Fruit fly (Drosophila melanogaster) whole organism, embryonic: ENCODE measurements around the gene CG5762.

Experiments used
- ATbp ChIP-seq: fragments of 200-800 bp; sonication (Bioruptor generic); optimal IDR thresholded peaks from 2 replicates; lab custom pipeline; 2017; ENCODE audit warnings: missing biosample characterization, mild to moderate bottlenecking, missing genetic modification characterization, missing genetic modification reagents
- CG1024 ChIP-seq: fragments of 200-800 bp; sonication (Bioruptor generic); IDR thresholded peaks from 2 replicates; pipeline ENCODE4 v1.3.6; 2022; ENCODE audit warnings: missing biosample characterization, missing genetic modification characterization
- CG10267 ChIP-seq: fragments of 200-800 bp; sonication (Bioruptor generic); optimal IDR thresholded peaks from 2 replicates; lab custom pipeline; 2018; ENCODE audit warnings: missing biosample characterization, mild to moderate bottlenecking, missing genetic modification characterization, moderate library complexity
- CG10462 ChIP-seq: fragments of 200-800 bp; sonication (Bioruptor generic); optimal IDR thresholded peaks from 2 replicates; lab custom pipeline; 2016; ENCODE audit warnings: missing biosample characterization, missing genetic modification characterization
- CG10565 ChIP-seq: fragments of 200-800 bp; sonication (Bioruptor generic); optimal IDR thresholded peaks from 3 replicates; lab custom pipeline; 2016; ENCODE audit warnings: missing biosample characterization, mild to moderate bottlenecking, missing genetic modification characterization
- CG11695 ChIP-seq: fragments of 200-800 bp; sonication (Bioruptor generic); IDR thresholded peaks from 3 replicates; pipeline ENCODE4 v1.3.6; 2022; ENCODE audit warnings: missing biosample characterization, missing genetic modification characterization
- CG14050 ChIP-seq: fragments of 200-800 bp; sonication (Bioruptor generic); IDR thresholded peaks from 3 replicates; pipeline ENCODE4 v1.3.6; 2022; ENCODE audit warnings: missing biosample characterization, missing genetic modification characterization
- CG14667 ChIP-seq: fragments of 200-800 bp; sonication (Bioruptor generic); IDR thresholded peaks from 2 replicates; pipeline ENCODE4 v1.3.6; 2022; ENCODE audit warnings: missing biosample characterization, missing genetic modification characterization
- CG15269 ChIP-seq: fragments of 200-800 bp; sonication (Bioruptor generic); optimal IDR thresholded peaks from 2 replicates; lab custom pipeline; 2018; ENCODE audit warnings: missing biosample characterization, mild to moderate bottlenecking, missing genetic modification characterization, moderate library complexity
- CG15479 ChIP-seq: fragments of 200-800 bp; sonication (Bioruptor generic); optimal IDR thresholded peaks from 3 replicates; lab custom pipeline; 2019; ENCODE audit warnings: missing biosample characterization, mild to moderate bottlenecking, missing genetic modification characterization, moderate library complexity
- CG17359 ChIP-seq: fragments of 200-800 bp; sonication (Bioruptor generic); optimal IDR thresholded peaks from 3 replicates; lab custom pipeline; 2018; ENCODE audit warnings: missing biosample characterization, mild to moderate bottlenecking, missing genetic modification characterization, moderate library complexity
- CG30020 ChIP-seq: fragments of 200-800 bp; optimal IDR thresholded peaks from 2 replicates; lab custom pipeline; 2019; ENCODE audit warnings: missing biosample characterization, mild to moderate bottlenecking, missing genetic modification characterization, moderate library complexity
- CG31224 ChIP-seq: fragments of 200-800 bp; sonication (Bioruptor generic); IDR thresholded peaks from 2 replicates; pipeline ENCODE4 v1.3.6; 2022; ENCODE audit warnings: missing biosample characterization, missing genetic modification characterization
- CG32772 ChIP-seq: fragments of 200-800 bp; sonication (Bioruptor generic); IDR thresholded peaks from 2 replicates; pipeline ENCODE4 v1.3.6; 2022; ENCODE audit warnings: missing biosample characterization, missing genetic modification characterization
- CG33213 ChIP-seq: fragments of 200-800 bp; sonication (Bioruptor generic); optimal IDR thresholded peaks from 3 replicates; lab custom pipeline; 2016; ENCODE audit warnings: missing biosample characterization, missing genetic modification characterization
- CG33557 ChIP-seq: fragments of 200-800 bp; sonication (Bioruptor generic); optimal IDR thresholded peaks from 2 replicates; lab custom pipeline; 2019; ENCODE audit warnings: missing biosample characterization, mild to moderate bottlenecking, missing genetic modification characterization, moderate library complexity
- CG3847 ChIP-seq: fragments of 200-800 bp; sonication (Bioruptor generic); IDR thresholded peaks from 2 replicates; pipeline ENCODE4 v1.3.6; 2022; ENCODE audit warnings: missing biosample characterization, missing genetic modification characterization
- CG4282 ChIP-seq: fragments of 200-800 bp; sonication (Bioruptor generic); optimal IDR thresholded peaks from 2 replicates; lab custom pipeline; 2016; ENCODE audit warnings: missing biosample characterization, missing genetic modification characterization
- CG4707 ChIP-seq: fragments of 200-800 bp; sonication (Bioruptor generic); optimal IDR thresholded peaks from 2 replicates; lab custom pipeline; 2018; ENCODE audit warnings: missing biosample characterization, mild to moderate bottlenecking, missing genetic modification characterization, moderate library complexity
- CG6765 ChIP-seq: fragments of 200-800 bp; sonication (Bioruptor generic); optimal IDR thresholded peaks from 3 replicates; lab custom pipeline; 2017; ENCODE audit warnings: missing biosample characterization, mild to moderate bottlenecking, missing genetic modification characterization
- CG7556 ChIP-seq: fragments of 200-800 bp; sonication (Bioruptor generic); optimal IDR thresholded peaks from 2 replicates; lab custom pipeline; 2017; ENCODE audit warnings: missing biosample characterization, mild to moderate bottlenecking, missing genetic modification characterization
- CG9876 ChIP-seq: fragments of 200-800 bp; sonication (Bioruptor generic); optimal IDR thresholded peaks from 2 replicates; lab custom pipeline; 2016; ENCODE audit warnings: missing biosample characterization, missing genetic modification characterization
- CrebB ChIP-seq: fragments of 200-800 bp; sonication (Bioruptor generic); optimal IDR thresholded peaks from 3 replicates; lab custom pipeline; 2018; ENCODE audit warnings: missing biosample characterization, mild to moderate bottlenecking, missing genetic modification characterization
- Dek ChIP-seq: fragments of 200-800 bp; sonication (Bioruptor generic); optimal IDR thresholded peaks from 3 replicates; lab custom pipeline; 2019; ENCODE audit warnings: missing biosample characterization, mild to moderate bottlenecking, missing genetic modification characterization, moderate library complexity
- Doc3 ChIP-seq: fragments of 200-800 bp; sonication (Bioruptor generic); IDR thresholded peaks from 3 replicates; pipeline ENCODE4 v1.3.6; 2022; ENCODE audit warnings: missing biosample characterization, missing genetic modification characterization; ENCODE audit not compliant: partially characterized antibody
- E2f1 ChIP-seq: fragments of 200-800 bp; sonication (Bioruptor generic); IDR thresholded peaks from 2 replicates; pipeline ENCODE4 v1.3.6; 2022; ENCODE audit warnings: missing biosample characterization, missing genetic modification characterization
- ERR ChIP-seq: fragments of 200-800 bp; sonication (Bioruptor generic); optimal IDR thresholded peaks from 2 replicates; lab custom pipeline; 2016; ENCODE audit warnings: missing biosample characterization, missing genetic modification characterization
- Elba2 ChIP-seq: fragments of 200-800 bp; sonication (Bioruptor generic); optimal IDR thresholded peaks from 3 replicates; lab custom pipeline; 2016; ENCODE audit warnings: missing biosample characterization, missing genetic modification characterization
- HLH3B ChIP-seq: fragments of 200-800 bp; sonication (Bioruptor generic); IDR thresholded peaks from 2 replicates; pipeline ENCODE4 v1.3.6; 2022; ENCODE audit warnings: missing biosample characterization, missing genetic modification characterization
- Jarid2 ChIP-seq: fragments of 200-800 bp; sonication (Bioruptor generic); optimal IDR thresholded peaks from 3 replicates; lab custom pipeline; 2017; ENCODE audit warnings: mild to moderate bottlenecking, missing biosample characterization, missing genetic modification reagents, missing genetic modification characterization
- Opbp ChIP-seq: fragments of 200-800 bp; sonication (Bioruptor generic); IDR thresholded peaks from 3 replicates; pipeline ENCODE4 v1.3.6; 2022; ENCODE audit warnings: missing biosample characterization, missing genetic modification characterization; ENCODE audit not compliant: partially characterized antibody
- Pdp1 ChIP-seq, 2 experiments: fragments of 200-800 bp; sonication (Bioruptor generic); optimal IDR thresholded peaks; 3 replicates each; lab custom pipeline; 2016; ENCODE audit warnings: missing biosample characterization in 2 of 2, missing genetic modification characterization in 2 of 2, mild to moderate bottlenecking in 1 of 2, moderate library complexity in 1 of 2
- Sox100B ChIP-seq: fragments of 200-800 bp; sonication (Bioruptor generic); optimal IDR thresholded peaks from 3 replicates; lab custom pipeline; 2018; ENCODE audit warnings: missing biosample characterization, mild to moderate bottlenecking, missing genetic modification characterization
- Trl ChIP-seq, 3 experiments: fragments of >200 bp in 2 of 3; fragments of 200-800 bp in 1 of 3; sonication (Bioruptor generic) in 1 of 3; optimal IDR thresholded peaks; 2 replicates in 1 of 3; 3 replicates in 2 of 3; lab custom pipeline; 2016 to 2017; ENCODE audit warnings: missing biosample characterization in 1 of 3, missing genetic modification characterization in 1 of 3
- Xbp1 ChIP-seq: fragments of 200-800 bp; sonication (Bioruptor generic); optimal IDR thresholded peaks from 3 replicates; lab custom pipeline; 2016; ENCODE audit warnings: missing biosample characterization, mild to moderate bottlenecking, missing genetic modification characterization
- ab ChIP-seq: fragments of 200-800 bp; sonication (Bioruptor generic); optimal IDR thresholded peaks from 2 replicates; lab custom pipeline; 2016; ENCODE audit warnings: missing biosample characterization, missing genetic modification characterization
- bab2 ChIP-seq: fragments of 200-800 bp; sonication (Bioruptor generic); optimal IDR thresholded peaks from 2 replicates; lab custom pipeline; 2016; ENCODE audit warnings: missing biosample characterization, missing genetic modification characterization
- bbx ChIP-seq: fragments of 200-800 bp; sonication (Bioruptor generic); IDR thresholded peaks from 2 replicates; pipeline ENCODE4 v1.3.6; 2022; ENCODE audit warnings: missing biosample characterization, missing genetic modification characterization; ENCODE audit not compliant: partially characterized antibody
- emc ChIP-seq: fragments of 200-800 bp; sonication (Bioruptor generic); optimal IDR thresholded peaks from 2 replicates; lab custom pipeline; 2016; ENCODE audit warnings: missing biosample characterization, missing genetic modification characterization
- gcm2 ChIP-seq: fragments of 200-800 bp; sonication (Bioruptor generic); optimal IDR thresholded peaks from 2 replicates; lab custom pipeline; 2016; ENCODE audit warnings: missing biosample characterization, missing genetic modification characterization
- ind ChIP-seq: fragments of 200-800 bp; sonication (Bioruptor generic); optimal IDR thresholded peaks from 3 replicates; lab custom pipeline; 2016; ENCODE audit warnings: missing biosample characterization, missing genetic modification characterization
- nmo ChIP-seq: fragments of 200-800 bp; sonication (Bioruptor generic); optimal IDR thresholded peaks from 2 replicates; lab custom pipeline; 2018; ENCODE audit warnings: missing biosample characterization, mild to moderate bottlenecking, missing genetic modification characterization, moderate library complexity
- onecut ChIP-seq: fragments of 200-800 bp; sonication (Bioruptor generic); IDR thresholded peaks from 2 replicates; pipeline ENCODE4 v1.3.6; 2022; ENCODE audit warnings: missing biosample characterization, missing genetic modification characterization
- pho ChIP-seq: fragments of 200-800 bp; sonication (Bioruptor generic); optimal IDR thresholded peaks from 2 replicates; lab custom pipeline; 2016; ENCODE audit warnings: missing biosample characterization, missing genetic modification characterization
- row ChIP-seq: fragments of 200-800 bp; sonication (Bioruptor generic); IDR thresholded peaks from 3 replicates; pipeline ENCODE4 v1.3.6; 2022; ENCODE audit warnings: missing biosample characterization, missing genetic modification characterization
- sob ChIP-seq: fragments of 200-800 bp; sonication (Bioruptor generic); IDR thresholded peaks from 2 replicates; pipeline ENCODE4 v1.3.6; 2022; ENCODE audit warnings: missing biosample characterization, missing genetic modification characterization
- tgo ChIP-seq: fragments of 200-800 bp; sonication (Bioruptor generic); IDR thresholded peaks from 3 replicates; pipeline ENCODE4 v1.3.6; 2022; ENCODE audit warnings: missing biosample characterization, missing genetic modification characterization
- tll ChIP-seq, 2 experiments: fragments of 200-800 bp in 1 of 2; fragments of >200 bp in 1 of 2; sonication (Bioruptor generic) in 1 of 2; optimal IDR thresholded peaks; 2 replicates each; lab custom pipeline; 2017 to 2019; ENCODE audit warnings: missing biosample characterization in 2 of 2, missing genetic modification characterization in 2 of 2, mild to moderate bottlenecking in 1 of 2, moderate library complexity in 1 of 2
- vfl ChIP-seq: fragments of 200-800 bp; sonication (Bioruptor generic); optimal IDR thresholded peaks from 2 replicates; lab custom pipeline; 2016; ENCODE audit warnings: missing biosample characterization, missing genetic modification characterization
- wor ChIP-seq: fragments of 200-800 bp; sonication (Bioruptor generic); IDR thresholded peaks from 2 replicates; pipeline ENCODE4 v1.3.6; 2022; ENCODE audit warnings: missing biosample characterization, missing genetic modification characterization

The CG5762 gene

DNA sequence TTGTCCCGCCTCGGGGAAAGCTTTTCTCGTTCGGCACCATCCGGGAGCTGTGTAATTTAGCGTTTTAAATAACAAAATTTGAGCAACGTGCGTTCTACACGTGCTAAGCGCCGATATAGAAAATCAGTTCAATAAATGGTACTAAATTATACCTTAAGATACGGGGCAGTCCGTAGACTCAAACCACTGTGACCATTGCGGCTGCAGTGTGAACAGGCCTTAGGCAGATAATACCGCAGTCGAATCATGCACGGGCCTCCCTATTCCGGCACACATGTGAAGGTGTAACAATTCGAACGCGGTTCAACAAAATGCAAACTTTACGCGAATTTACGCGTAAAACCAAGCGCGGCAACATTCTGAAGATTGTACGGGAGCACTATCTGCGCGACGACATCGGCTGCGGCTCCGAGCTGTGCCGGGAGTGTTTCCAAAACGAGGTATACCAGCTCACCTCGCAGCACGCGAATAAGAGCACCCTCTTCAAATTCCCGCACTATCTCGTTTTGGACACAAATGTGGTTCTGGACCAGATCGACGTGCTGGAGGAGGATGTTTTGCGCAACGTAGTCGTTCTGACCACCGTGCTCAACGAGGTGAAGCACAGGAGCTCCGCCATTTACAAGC lies 28.2 kb downstream of the CG5762 start, which contains the start of the genes Rrp5 and Dis3 (continued):
- TF ChIP-seq CrebB (tag; lab: Kevin White, UChicago), result no peak
- peak; percentile 76 for TF ChIP-seq Opbp
- no peak for TF ChIP-seq CG14667 (GFP tag; lab: Robert Waterston, UW)
- no peak for TF ChIP-seq CG15269 (tag; lab: Kevin White, UChicago)
- no peak for TF ChIP-seq CG4707 (GFP tag; lab: Kevin White, UChicago)
- TF ChIP-seq ind, result no peak
- peak; percentile 78 for TF ChIP-seq row (GFP tag; lab: Robert Waterston, UW)
- no peak for TF ChIP-seq Dek
- no peak for TF ChIP-seq Elba2 (GFP tag; lab: Kevin White, UChicago)
- no peak for TF ChIP-seq CG4282 (GFP tag; lab: Kevin White, UChicago)
- TF ChIP-seq CG14050 (GFP tag; lab: Robert Waterston, UW), result no peak
- TF ChIP-seq bbx (GFP tag; lab: Robert Waterston, UW), result peak; percentile 58; the same call in 1 of the 2 replicates
- TF ChIP-seq CG10267, result no peak
- TF ChIP-seq CG32772 (GFP tag; lab: Robert Waterston, UW), result no peak
- peak; percentile 66 for TF ChIP-seq nmo (GFP tag; lab: Kevin White, UChicago)
- TF ChIP-seq Pdp1 (GFP tag; optimal IDR thresholded peaks at IDR 0.05; lab: Kevin White, UChicago), result peak in 1 of 2 experiments; percentile 22
- TF ChIP-seq onecut, result no peak
- TF ChIP-seq Doc3 (GFP tag; lab: Robert Waterston, UW), result no peak
- TF ChIP-seq E2f1, result 0 out of 2 replicates have a peak, but pooled peaks have one; percentile 22
- peak; percentile 57 for TF ChIP-seq CG9876
- no peak for TF ChIP-seq gcm2 (GFP tag; lab: Kevin White, UChicago)
- TF ChIP-seq CG31224, result no peak
- TF ChIP-seq CG6765, result no peak
- no peak for TF ChIP-seq vfl (GFP tag; lab: Kevin White, UChicago)
- TF ChIP-seq tgo (GFP tag; lab: Robert Waterston, UW), result no peak
- TF ChIP-seq Sox100B, result no peak
- no peak for TF ChIP-seq bab2 (GFP tag; lab: Kevin White, UChicago)
- peak; percentile 54 for TF ChIP-seq Xbp1 (GFP tag; lab: Kevin White, UChicago)
- TF ChIP-seq ab (GFP tag; lab: Kevin White, UChicago), result no peak
- no peak for TF ChIP-seq CG11695 (GFP tag; lab: Robert Waterston, UW)
- no peak for TF ChIP-seq wor
- peak; percentile 91 for TF ChIP-seq CG1024
- no peak for TF ChIP-seq CG33557 (GFP tag; lab: Kevin White, UChicago)
- no peak for TF ChIP-seq CG7556
- TF ChIP-seq HLH3B, result no peak
- TF ChIP-seq CG10462, result no peak
- TF ChIP-seq CG3847, result peak; percentile 64; the same call in 1 of the 2 replicates
- TF ChIP-seq CG15479, result no peak
- peak; percentile 94 for TF ChIP-seq CG30020
- no peak for TF ChIP-seq Trl (optimal IDR thresholded peaks at IDR 0.05; lab: Kevin White, UChicago)
- no peak for TF ChIP-seq Trl (GFP tag; optimal IDR thresholded peaks at IDR 0.05; lab: Kevin White, UChicago)
- no peak for TF ChIP-seq CG10565
- peak; percentile 77 for TF ChIP-seq sob
- TF ChIP-seq ERR, result no peak
- peak; percentile 18 for TF ChIP-seq emc (GFP tag; lab: Kevin White, UChicago)
- TF ChIP-seq Jarid2 (GFP tag; lab: Kevin White, UChicago), result no peak
- TF ChIP-seq CG33213 (GFP tag; lab: Kevin White, UChicago), result no peak
- no peak for TF ChIP-seq CG17359 (tag; lab: Kevin White, UChicago)
- no peak for TF ChIP-seq ATbp
- peak; percentile 56 for TF ChIP-seq pho (GFP tag; lab: Kevin White, UChicago)
- TF ChIP-seq tll (GFP tag; optimal IDR thresholded peaks at IDR 0.05; lab: Kevin White, UChicago), result no peak
